Worm (Caenorhabditis elegans) whole organism, L2 larva: ENCODE results near the gene prmt-4.

ENCODE experiments used
- F13H6.1 ChIP-seq: sonication (generic microtip); optimal IDR thresholded peaks from 2 replicates; lab custom pipeline; 2016; ENCODE audit warnings: missing genetic modification characterization, missing compliant biosample characterization
- R02D3.7 ChIP-seq: fragments of 150-350 bp; optimal IDR thresholded peaks from 2 replicates; lab custom pipeline; 2014; ENCODE audit warnings: missing biosample characterization, missing genetic modification characterization
- ZK546.5 ChIP-seq: sonication (generic microtip); optimal IDR thresholded peaks from 2 replicates; lab custom pipeline; 2017; ENCODE audit warnings: missing biosample characterization, missing genetic modification characterization
- alr-1 ChIP-seq: fragments of 150-350 bp; optimal IDR thresholded peaks from 2 replicates; lab custom pipeline; 2014; ENCODE audit warnings: missing biosample characterization, missing genetic modification characterization
- aly-2 ChIP-seq: fragments of 150-350 bp; optimal IDR thresholded peaks from 2 replicates; lab custom pipeline; 2014; ENCODE audit warnings: missing biosample characterization, missing genetic modification characterization
- blmp-1 ChIP-seq: sonication (generic microtip); optimal IDR thresholded peaks from 2 replicates; lab custom pipeline; 2017; ENCODE audit warnings: missing genetic modification characterization, mild to moderate bottlenecking, missing compliant biosample characterization, antibody characterized with exemption, moderate library complexity; ENCODE audit not compliant: insufficient read depth
- ceh-16 ChIP-seq: fragments of 150-350 bp; optimal IDR thresholded peaks from 2 replicates; lab custom pipeline; 2014; ENCODE audit warnings: missing biosample characterization, missing genetic modification characterization
- crh-2 ChIP-seq: sonication (generic microtip); optimal IDR thresholded peaks from 2 replicates; lab custom pipeline; 2017; ENCODE audit warnings: missing biosample characterization, missing genetic modification characterization
- dmd-4 ChIP-seq: sonication (generic microtip); optimal IDR thresholded peaks from 2 replicates; lab custom pipeline; 2017; ENCODE audit warnings: missing biosample characterization, missing genetic modification characterization
- egl-27 ChIP-seq: sonication (generic microtip); optimal IDR thresholded peaks from 3 replicates; lab custom pipeline; 2017; ENCODE audit warnings: missing biosample characterization, missing genetic modification reagents, missing genetic modification characterization
- elt-1 ChIP-seq: fragments of 150-350 bp; optimal IDR thresholded peaks from 2 replicates; lab custom pipeline; 2014; ENCODE audit warnings: missing biosample characterization, missing genetic modification characterization
- fos-1 ChIP-seq: fragments of 150-350 bp; optimal IDR thresholded peaks from 2 replicates; lab custom pipeline; 2014; ENCODE audit warnings: missing biosample characterization, missing genetic modification characterization
- lin-13 ChIP-seq: fragments of 150-350 bp; optimal IDR thresholded peaks from 2 replicates; lab custom pipeline; 2014; ENCODE audit warnings: missing biosample characterization, missing genetic modification reagents, missing genetic modification characterization
- lin-39 ChIP-seq: fragments of 150-350 bp; optimal IDR thresholded peaks from 2 replicates; lab custom pipeline; 2014; ENCODE audit warnings: missing biosample characterization, missing genetic modification reagents, missing genetic modification characterization
- lsy-2 ChIP-seq, 2 experiments: fragments of 150-350 bp in 1 of 2; sonication (generic microtip) in 1 of 2; optimal IDR thresholded peaks; 2 replicates each; lab custom pipeline; 2014 to 2017; ENCODE audit warnings: missing biosample characterization in 2 of 2, missing genetic modification characterization in 2 of 2
- mab-5 ChIP-seq: fragments of 150-350 bp; optimal IDR thresholded peaks from 2 replicates; lab custom pipeline; 2014; ENCODE audit warnings: missing biosample characterization, missing genetic modification characterization
- mbf-1 ChIP-seq: sonication (generic microtip); optimal IDR thresholded peaks from 2 replicates; lab custom pipeline; 2017; ENCODE audit warnings: missing biosample characterization, missing genetic modification characterization
- mdl-1 ChIP-seq, 2 experiments: fragments of 150-350 bp in 1 of 2; sonication (generic microtip) in 1 of 2; optimal IDR thresholded peaks; 2 replicates each; lab custom pipeline; 2017; ENCODE audit warnings: missing biosample characterization in 2 of 2, missing genetic modification characterization in 2 of 2
- nhr-11 ChIP-seq: fragments of 150-350 bp; optimal IDR thresholded peaks from 2 replicates; lab custom pipeline; 2014; ENCODE audit warnings: missing biosample characterization, missing genetic modification characterization
- nhr-12 ChIP-seq: fragments of 150-350 bp; optimal IDR thresholded peaks from 2 replicates; lab custom pipeline; 2014; ENCODE audit warnings: missing biosample characterization, missing genetic modification characterization
- nhr-21 ChIP-seq: fragments of 150-350 bp; optimal IDR thresholded peaks from 2 replicates; lab custom pipeline; 2014; ENCODE audit warnings: missing biosample characterization, missing genetic modification characterization
- nhr-23 ChIP-seq: fragments of 150-350 bp; optimal IDR thresholded peaks from 2 replicates; lab custom pipeline; 2014; ENCODE audit warnings: missing biosample characterization, missing genetic modification reagents, missing genetic modification characterization
- nhr-237 ChIP-seq: fragments of 150-350 bp; optimal IDR thresholded peaks from 2 replicates; lab custom pipeline; 2014; ENCODE audit warnings: missing biosample characterization, missing genetic modification characterization
- nhr-6 ChIP-seq: fragments of 150-350 bp; optimal IDR thresholded peaks from 2 replicates; lab custom pipeline; 2014; ENCODE audit warnings: missing biosample characterization, missing genetic modification characterization
- peb-1 ChIP-seq: fragments of 150-350 bp; optimal IDR thresholded peaks from 2 replicates; lab custom pipeline; 2014; ENCODE audit warnings: missing biosample characterization, missing genetic modification characterization
- sem-4 ChIP-seq: fragments of 150-350 bp; optimal IDR thresholded peaks from 2 replicates; lab custom pipeline; 2014; ENCODE audit warnings: missing biosample characterization, missing genetic modification reagents, missing genetic modification characterization
- skn-1 ChIP-seq: sonication (generic microtip); optimal IDR thresholded peaks from 2 replicates; lab custom pipeline; 2017; ENCODE audit warnings: missing biosample characterization, missing genetic modification characterization
- sma-3 ChIP-seq: sonication (generic microtip); optimal IDR thresholded peaks from 2 replicates; lab custom pipeline; 2016; ENCODE audit warnings: missing genetic modification reagents, missing genetic modification characterization, missing compliant biosample characterization
- sma-9 ChIP-seq, 2 experiments: fragments of 150-350 bp in 1 of 2; sonication (generic microtip) in 1 of 2; optimal IDR thresholded peaks; 2 replicates each; lab custom pipeline; 2014 to 2016; ENCODE audit warnings: missing genetic modification characterization in 2 of 2, mild to moderate bottlenecking in 1 of 2, missing biosample characterization in 1 of 2, missing compliant biosample characterization in 1 of 2, missing genetic modification reagents in 1 of 2, moderate library complexity in 1 of 2
- snpc-4 ChIP-seq: fragments of 150-350 bp; optimal IDR thresholded peaks from 2 replicates; lab custom pipeline; 2014; ENCODE audit warnings: missing biosample characterization, missing genetic modification characterization
- unc-39 ChIP-seq: fragments of 150-350 bp; optimal IDR thresholded peaks from 2 replicates; lab custom pipeline; 2014; ENCODE audit warnings: missing biosample characterization, missing genetic modification characterization
- unc-55 ChIP-seq: fragments of 150-350 bp; sonication (generic microtip); optimal IDR thresholded peaks from 3 replicates; lab custom pipeline; 2014; ENCODE audit warnings: missing biosample characterization, missing genetic modification reagents, missing genetic modification characterization
- unc-62 ChIP-seq: fragments of 150-350 bp; optimal IDR thresholded peaks from 2 replicates; lab custom pipeline; 2014; ENCODE audit warnings: missing biosample characterization, missing genetic modification reagents, missing genetic modification characterization
- ztf-1 ChIP-seq: fragments of 200-800 bp; sonication (Bioruptor generic); conservative IDR thresholded peaks from 2 replicates; pipeline ENCODE4 v1.3.6; 2022; ENCODE audit warnings: missing genetic modification characterization, missing compliant biosample characterization
- ztf-11 ChIP-seq: sonication (generic microtip); optimal IDR thresholded peaks from 2 replicates; lab custom pipeline; 2017; ENCODE audit warnings: missing biosample characterization, missing genetic modification characterization
- ztf-4 ChIP-seq: fragments of 150-350 bp; optimal IDR thresholded peaks from 2 replicates; lab custom pipeline; 2014; ENCODE audit warnings: missing biosample characterization, missing genetic modification characterization

prmt-4 gene

DNA sequence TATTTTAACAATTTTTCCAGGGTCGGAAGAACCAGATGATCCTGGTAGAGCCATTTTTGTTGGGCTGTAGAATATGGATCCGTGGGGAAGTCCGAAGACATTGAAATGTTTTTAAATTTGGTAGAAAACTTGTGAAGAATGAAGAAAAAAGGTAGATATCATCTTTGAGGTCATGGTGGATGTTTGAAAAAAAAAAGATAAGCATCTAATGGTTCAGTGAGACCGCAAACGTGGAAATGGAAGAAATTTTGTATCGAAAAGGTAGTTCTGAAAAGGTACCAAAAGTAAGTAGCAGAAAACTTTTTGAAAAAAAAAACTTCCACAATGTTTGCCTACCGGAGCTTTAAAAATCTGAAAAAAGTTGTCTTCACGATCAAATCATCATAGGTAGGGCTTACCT, at the start of gene prmt-4:
Gene prmt-4 (minus strand): TSS at position 101 of the 400 bp plus-strand sequence.
- TF ChIP-seq alr-1: no peak
- TF ChIP-seq lin-13 (GFP tag; lab: Kevin White, UChicago): no peak
- TF ChIP-seq nhr-12 (tag; lab: Kevin White, UChicago): no peak
- TF ChIP-seq nhr-21 (tag; lab: Kevin White, UChicago): no peak
- TF ChIP-seq unc-39 (tag; lab: Kevin White, UChicago): no peak
- TF ChIP-seq ztf-11 (tag; lab: Kevin White, UChicago): no peak
- no peak for TF ChIP-seq crh-2 (tag; lab: Kevin White, UChicago)
- no peak for TF ChIP-seq lsy-2 (tag; optimal IDR thresholded peaks at IDR 0.05; lab: Kevin White, UChicago)
- TF ChIP-seq nhr-11 (tag; lab: Kevin White, UChicago): no peak
- no peak for TF ChIP-seq sma-9 (GFP tag; optimal IDR thresholded peaks at IDR 0.05; lab: Kevin White, UChicago)
- no peak for TF ChIP-seq sma-9 (tag; optimal IDR thresholded peaks at IDR 0.05; lab: Kevin White, UChicago)
- TF ChIP-seq egl-27 (tag; lab: Kevin White, UChicago): no peak
- TF ChIP-seq sma-3 (GFP tag; lab: Kevin White, UChicago): no peak
- TF ChIP-seq nhr-6 (tag; lab: Kevin White, UChicago): no peak
- no peak for TF ChIP-seq nhr-23 (tag; lab: Kevin White, UChicago)
- TF ChIP-seq mbf-1: no peak
- TF ChIP-seq elt-1 (tag; lab: Kevin White, UChicago): no peak
- TF ChIP-seq ztf-1: no peak
- TF ChIP-seq lin-39 (tag; lab: Kevin White, UChicago): no peak
- TF ChIP-seq snpc-4 (tag; lab: Kevin White, UChicago): no peak
- no peak for TF ChIP-seq peb-1 (tag; lab: Kevin White, UChicago)

DNA sequence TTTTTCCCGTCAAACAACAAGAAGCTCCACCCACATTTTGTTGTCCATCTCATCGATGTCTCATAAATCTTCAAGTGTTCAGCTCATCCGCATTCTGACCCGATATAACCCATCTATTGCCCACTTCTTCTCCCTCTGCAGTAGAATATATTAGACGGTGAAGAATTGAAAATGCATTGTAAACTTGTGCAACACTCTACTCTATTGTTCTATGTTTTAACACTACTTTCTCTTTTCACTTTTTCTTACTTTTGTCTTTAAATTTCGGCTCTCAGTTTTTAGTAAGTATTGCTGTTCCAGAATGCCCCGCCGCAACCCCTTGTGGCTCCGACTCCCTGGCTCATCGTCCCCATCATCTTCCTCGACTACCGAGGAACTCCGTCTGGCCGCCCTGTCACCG, 45.9 kb upstream of the prmt-4 start, which contains the start of gene K11H12.9:
Gene K11H12.9 (plus strand): TSS at position 301 of the 400 bp plus-strand sequence.
- TF ChIP-seq lin-13 (GFP tag; lab: Kevin White, UChicago) (no peak), sma-9 (GFP tag; optimal IDR thresholded peaks at IDR 0.05; lab: Kevin White, UChicago) (no peak), sma-9 (tag; optimal IDR thresholded peaks at IDR 0.05; lab: Kevin White, UChicago) (no peak), dmd-4 (no peak), aly-2 (tag; lab: Kevin White, UChicago) (no peak), egl-27 (tag; lab: Kevin White, UChicago) (no peak), ceh-16 (tag; lab: Kevin White, UChicago) (no peak), nhr-237 (tag; lab: Kevin White, UChicago) (no peak), peb-1 (tag; lab: Kevin White, UChicago) (no peak), nhr-21 (tag; lab: Kevin White, UChicago) (no peak), blmp-1 (tag; lab: Kevin White, UChicago) (no peak), mdl-1 (tag; optimal IDR thresholded peaks at IDR 0.05; lab: Kevin White, UChicago) (no peak), ZK546.5 (no peak), ztf-11 (tag; lab: Kevin White, UChicago) (no peak), skn-1 (no peak), lin-39 (tag; lab: Kevin White, UChicago) (no peak), nhr-23 (tag; lab: Kevin White, UChicago) (no peak)

DNA sequence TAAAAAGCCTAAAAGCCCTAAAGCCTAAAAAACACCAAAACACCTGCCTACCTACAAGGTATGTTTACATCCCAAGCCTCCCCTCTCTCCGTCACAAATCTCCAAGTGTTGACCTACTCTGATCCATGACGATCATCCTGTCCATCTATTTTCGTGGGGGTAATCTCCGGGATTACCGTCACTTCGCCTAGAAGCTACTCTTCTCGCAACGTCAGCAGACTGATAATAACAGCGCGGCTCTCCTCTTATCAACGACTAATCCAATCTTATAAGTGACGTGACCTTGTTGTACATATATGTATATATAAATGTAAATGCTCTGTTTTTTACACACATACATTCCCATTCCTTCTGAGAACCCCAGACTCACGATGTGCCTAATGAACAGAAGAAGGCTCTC, 44.9 kb upstream of the prmt-4 start:
- TF ChIP-seq ztf-1: no peak
- no peak for TF ChIP-seq nhr-23 (tag; lab: Kevin White, UChicago)
- TF ChIP-seq R02D3.7 (tag; lab: Kevin White, UChicago): no peak
- TF ChIP-seq unc-62: no peak
- no peak for TF ChIP-seq ztf-4
- TF ChIP-seq nhr-12 (tag; lab: Kevin White, UChicago): no peak
- TF ChIP-seq mab-5 (tag; lab: Kevin White, UChicago): no peak
- no peak for TF ChIP-seq sem-4
- TF ChIP-seq F13H6.1 (tag; lab: Kevin White, UChicago): no peak

DNA sequence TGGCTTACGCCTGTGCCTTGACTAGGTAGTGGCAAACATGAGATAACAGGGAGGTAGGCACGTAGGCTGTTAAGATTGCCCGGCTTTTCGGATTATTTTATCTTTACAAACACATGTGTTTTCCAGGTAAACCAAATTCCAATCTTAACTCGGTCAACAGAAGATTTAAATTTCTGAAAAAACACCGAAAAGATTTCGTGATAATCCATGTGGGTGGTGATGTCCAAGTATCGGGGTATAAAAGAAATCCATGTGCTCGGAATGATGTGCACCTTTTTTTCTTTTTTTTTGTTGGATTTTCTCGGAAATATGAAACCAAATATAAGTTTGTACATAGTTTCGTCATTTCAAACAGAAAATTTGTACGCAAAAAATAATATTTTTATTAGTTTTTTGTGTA, 40.0 kb upstream of the prmt-4 start:
- TF ChIP-seq sem-4 (no peak), lin-39 (tag; lab: Kevin White, UChicago) (no peak), sma-3 (GFP tag; lab: Kevin White, UChicago) (no peak), nhr-23 (tag; lab: Kevin White, UChicago) (no peak), blmp-1 (tag; lab: Kevin White, UChicago) (no peak), fos-1 (no peak), unc-62 (no peak), nhr-12 (tag; lab: Kevin White, UChicago) (no peak), unc-55 (no peak), mbf-1 (no peak), peb-1 (tag; lab: Kevin White, UChicago) (no peak)
